Worm (Caenorhabditis elegans): ENCODE results near the gene mthf-1.

DNA sequence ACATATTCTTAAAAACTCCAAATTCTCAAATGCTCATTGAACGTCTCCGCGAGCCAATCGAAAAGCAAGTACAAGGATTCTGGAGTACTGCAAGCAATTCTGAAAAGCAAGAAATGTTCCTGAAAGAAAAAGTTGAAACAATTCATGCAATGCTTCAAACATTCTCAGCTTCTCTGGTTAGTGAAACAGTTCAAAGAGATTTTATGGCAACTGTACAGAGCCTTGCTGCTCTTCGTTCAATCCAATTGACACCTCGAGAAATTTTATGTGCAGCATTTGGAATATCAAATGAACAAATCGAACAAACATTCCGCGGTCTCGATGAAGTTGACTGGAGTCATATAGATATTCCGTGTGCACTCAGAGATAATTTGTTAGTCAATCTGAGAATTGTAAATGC, 40.9 kb downstream of the mthf-1 start:
- TF ChIP-seq med-1 (GFP tag; optimal IDR thresholded peaks at IDR 0.05; ENCODE audit: insufficient read depth): no peak
- TF ChIP-seq cog-1 (tag; optimal IDR thresholded peaks at IDR 0.05): no peak
- TF ChIP-seq ztf-23 (GFP tag; IDR thresholded peaks at IDR 0.05): no peak
- TF ChIP-seq flt-1 (GFP tag; IDR thresholded peaks at IDR 0.05): no peak
- no peak for TF ChIP-seq ref-1 (GFP tag; conservative IDR thresholded peaks at IDR 0.05)
- TF ChIP-seq tab-1 (GFP tag; IDR thresholded peaks at IDR 0.05): no peak

Measured in whole organism, midembryonic.